Fruit fly (Drosophila melanogaster): ENCODE measurements around the gene Sprn.

dm6 chr3L:11869328-11869727 is 9.6 kb upstream of the Sprn start:
- no peak for TF ChIP-seq ovo (GFP tag; optimal IDR thresholded peaks at IDR 0.05)
- no peak for TF ChIP-seq kay (GFP tag; ENCODE audit: borderline replicate concordance)
- TF ChIP-seq CG1620 (GFP tag; optimal IDR thresholded peaks at IDR 0.05): no peak
- TF ChIP-seq tj (GFP tag; optimal IDR thresholded peaks at IDR 0.05): no peak
- TF ChIP-seq CG33017 (tag; optimal IDR thresholded peaks at IDR 0.05): no peak
- no peak for TF ChIP-seq CG14711 (tag; optimal IDR thresholded peaks at IDR 0.05)
